Fruit fly (Drosophila melanogaster) whole organism, prepupa: ENCODE data around the gene CG34253.

Experiments used
- Blimp-1 ChIP-seq: fragments of 200-800 bp; sonication (Bioruptor generic); optimal IDR thresholded peaks from 3 replicates; lab custom pipeline; 2017; ENCODE audit warnings: missing biosample characterization, missing genetic modification characterization, mild to moderate bottlenecking, moderate library complexity, missing genetic modification reagents
- CG10631 ChIP-seq: fragments of 200-800 bp; sonication (Bioruptor generic); optimal IDR thresholded peaks from 2 replicates; lab custom pipeline; 2016; ENCODE audit warnings: missing biosample characterization, missing genetic modification characterization
- CG11294 ChIP-seq: fragments of 200-800 bp; sonication (Bioruptor generic); IDR thresholded peaks from 2 replicates; pipeline ENCODE4 v1.3.6; 2022; ENCODE audit warnings: missing biosample characterization, missing genetic modification characterization
- CG11762 ChIP-seq: fragments of 200-800 bp; sonication (Bioruptor generic); optimal IDR thresholded peaks from 3 replicates; lab custom pipeline; 2016; ENCODE audit warnings: missing biosample characterization, missing genetic modification characterization; ENCODE audit not compliant: insufficient read depth
- CG11902 ChIP-seq: fragments of 200-800 bp; sonication (Bioruptor generic); optimal IDR thresholded peaks from 3 replicates; lab custom pipeline; 2016; ENCODE audit warnings: missing biosample characterization, missing genetic modification characterization
- CG15336 ChIP-seq: fragments of 200-800 bp; sonication (Bioruptor generic); IDR thresholded peaks from 2 replicates; pipeline ENCODE4 v1.3.6; 2022; ENCODE audit warnings: missing biosample characterization, missing genetic modification characterization
- CG1621 ChIP-seq: fragments of 200-800 bp; sonication (Bioruptor generic); optimal IDR thresholded peaks from 3 replicates; lab custom pipeline; 2018; ENCODE audit warnings: missing biosample characterization, mild to moderate bottlenecking, missing genetic modification characterization
- CG3032 ChIP-seq: fragments of 200-800 bp; optimal IDR thresholded peaks from 2 replicates; lab custom pipeline; 2019; ENCODE audit warnings: missing biosample characterization, mild to moderate bottlenecking, missing genetic modification characterization, moderate library complexity
- CG31627 ChIP-seq: fragments of 200-800 bp; sonication (Bioruptor generic); optimal IDR thresholded peaks from 3 replicates; lab custom pipeline; 2016; ENCODE audit warnings: missing biosample characterization, missing genetic modification characterization
- CG32006 ChIP-seq: fragments of 200-800 bp; sonication (Bioruptor generic); optimal IDR thresholded peaks from 3 replicates; lab custom pipeline; 2017; ENCODE audit warnings: missing biosample characterization, mild to moderate bottlenecking, missing genetic modification characterization
- CG3919 ChIP-seq: fragments of 200-800 bp; sonication (Bioruptor generic); optimal IDR thresholded peaks from 3 replicates; lab custom pipeline; 2016; ENCODE audit warnings: missing biosample characterization, missing genetic modification characterization
- CG4318 ChIP-seq: fragments of 200-800 bp; sonication (Bioruptor generic); optimal IDR thresholded peaks from 3 replicates; lab custom pipeline; 2017; ENCODE audit warnings: missing biosample characterization, mild to moderate bottlenecking, missing genetic modification characterization
- CG6163 ChIP-seq: fragments of 200-800 bp; sonication (Bioruptor generic); IDR thresholded peaks from 3 replicates; pipeline ENCODE4 v1.3.6; 2022; ENCODE audit warnings: missing biosample characterization, missing genetic modification characterization
- CG6276 ChIP-seq: fragments of 200-800 bp; sonication (Bioruptor generic); optimal IDR thresholded peaks from 2 replicates; lab custom pipeline; 2017; ENCODE audit warnings: missing biosample characterization, mild to moderate bottlenecking, missing genetic modification characterization
- CG6792 ChIP-seq: fragments of 200-800 bp; sonication (Bioruptor generic); optimal IDR thresholded peaks from 3 replicates; lab custom pipeline; 2016; ENCODE audit warnings: missing biosample characterization, missing genetic modification characterization
- CG6808 ChIP-seq: fragments of 200-800 bp; sonication (Bioruptor generic); optimal IDR thresholded peaks from 3 replicates; lab custom pipeline; 2017; ENCODE audit warnings: missing biosample characterization, missing genetic modification characterization, mild to moderate bottlenecking, moderate library complexity, missing genetic modification reagents
- CG6854 ChIP-seq: fragments of 200-800 bp; sonication (Bioruptor generic); optimal IDR thresholded peaks from 2 replicates; lab custom pipeline; 2017; ENCODE audit warnings: missing biosample characterization, mild to moderate bottlenecking, missing genetic modification characterization
- CG8119 ChIP-seq: fragments of 200-800 bp; sonication (Bioruptor generic); IDR thresholded peaks from 3 replicates; pipeline ENCODE4 v1.3.6; 2022; ENCODE audit warnings: missing biosample characterization, missing genetic modification characterization
- CG8632 ChIP-seq: fragments of 200-800 bp; sonication (Bioruptor generic); optimal IDR thresholded peaks from 3 replicates; lab custom pipeline; 2016; ENCODE audit warnings: missing biosample characterization, missing genetic modification characterization
- Eip75B ChIP-seq: fragments of 200-800 bp; sonication (Bioruptor generic); optimal IDR thresholded peaks from 3 replicates; lab custom pipeline; 2016; ENCODE audit warnings: missing biosample characterization, missing genetic modification characterization
- Eip78C ChIP-seq: fragments of 200-800 bp; sonication (Bioruptor generic); peaks from one replicate; lab custom pipeline; 2016; ENCODE audit warnings: missing biosample characterization, missing genetic modification characterization
- Eip93F ChIP-seq: fragments of 200-800 bp; sonication (Bioruptor generic); optimal IDR thresholded peaks from 2 replicates; lab custom pipeline; 2016; ENCODE audit warnings: missing biosample characterization, mild to moderate bottlenecking, missing genetic modification characterization
- Ets21C ChIP-seq: fragments of 200-800 bp; sonication (Bioruptor generic); optimal IDR thresholded peaks from 3 replicates; lab custom pipeline; 2016; ENCODE audit warnings: missing biosample characterization, missing genetic modification characterization
- Gug ChIP-seq: fragments of 200-800 bp; sonication (Bioruptor generic); IDR thresholded peaks from 2 replicates; pipeline ENCODE4 v1.3.6; 2022; ENCODE audit warnings: missing biosample characterization, missing genetic modification characterization
- Hr38 ChIP-seq: sonication (Bioruptor generic); optimal IDR thresholded peaks from 2 replicates; lab custom pipeline; 2016; ENCODE audit warnings: missing biosample characterization, missing genetic modification characterization
- Hr4 ChIP-seq: fragments of 200-800 bp; sonication (Bioruptor generic); optimal IDR thresholded peaks from 3 replicates; lab custom pipeline; 2016; ENCODE audit warnings: missing biosample characterization, missing genetic modification characterization
- Lpt ChIP-seq: fragments of 200-800 bp; sonication (Bioruptor generic); optimal IDR thresholded peaks from 3 replicates; lab custom pipeline; 2016; ENCODE audit warnings: missing biosample characterization, missing genetic modification characterization
- Met ChIP-seq: fragments of 200-800 bp; sonication (Bioruptor generic); optimal IDR thresholded peaks from 3 replicates; lab custom pipeline; 2016; ENCODE audit warnings: missing biosample characterization, missing genetic modification characterization
- Smox ChIP-seq: fragments of 200-800 bp; sonication (Bioruptor generic); optimal IDR thresholded peaks from 3 replicates; lab custom pipeline; 2016; ENCODE audit warnings: missing biosample characterization, missing genetic modification characterization
- Sox102F ChIP-seq: fragments of 200-800 bp; sonication (Bioruptor generic); optimal IDR thresholded peaks from 2 replicates; lab custom pipeline; 2016; ENCODE audit warnings: missing biosample characterization, mild to moderate bottlenecking, missing genetic modification characterization
- Sox14 ChIP-seq: fragments of 200-800 bp; sonication (Bioruptor generic); optimal IDR thresholded peaks from 3 replicates; lab custom pipeline; 2016; ENCODE audit warnings: missing biosample characterization, missing genetic modification characterization
- acj6 ChIP-seq: fragments of 200-800 bp; sonication (Bioruptor generic); optimal IDR thresholded peaks from 3 replicates; lab custom pipeline; 2016; ENCODE audit warnings: missing biosample characterization, missing genetic modification characterization
- cyc ChIP-seq: fragments of 200-800 bp; sonication (Bioruptor generic); optimal IDR thresholded peaks from 3 replicates; lab custom pipeline; 2016; ENCODE audit warnings: missing biosample characterization, missing genetic modification characterization
- dsx ChIP-seq: fragments of 200-800 bp; optimal IDR thresholded peaks from 3 replicates; lab custom pipeline; 2019; ENCODE audit warnings: missing biosample characterization, mild to moderate bottlenecking, missing genetic modification characterization, moderate library complexity; ENCODE audit not compliant: poor library complexity, severe bottlenecking
- eg ChIP-seq: fragments of 200-800 bp; sonication (Bioruptor generic); IDR thresholded peaks from 3 replicates; pipeline ENCODE4 v1.3.6; 2022; ENCODE audit warnings: missing biosample characterization, missing genetic modification characterization
- esn ChIP-seq: fragments of 200-800 bp; sonication (Bioruptor generic); optimal IDR thresholded peaks from 2 replicates; lab custom pipeline; 2016; ENCODE audit warnings: missing biosample characterization, mild to moderate bottlenecking, missing genetic modification characterization, moderate library complexity
- fd59A ChIP-seq: fragments of 200-800 bp; sonication (Bioruptor generic); optimal IDR thresholded peaks from 2 replicates; lab custom pipeline; 2017; ENCODE audit warnings: missing biosample characterization, mild to moderate bottlenecking, missing genetic modification characterization, missing genetic modification reagents
- fkh ChIP-seq: fragments of 200-800 bp; sonication (Bioruptor generic); optimal IDR thresholded peaks from 3 replicates; lab custom pipeline; 2017; ENCODE audit warnings: missing biosample characterization, mild to moderate bottlenecking, missing genetic modification characterization, moderate library complexity
- lz ChIP-seq: fragments of 200-800 bp; sonication (Bioruptor generic); optimal IDR thresholded peaks from 3 replicates; lab custom pipeline; 2016; ENCODE audit warnings: missing biosample characterization, missing genetic modification characterization
- net ChIP-seq: fragments of 200-800 bp; sonication (Bioruptor generic); optimal IDR thresholded peaks from 3 replicates; lab custom pipeline; 2016; ENCODE audit warnings: missing biosample characterization, missing genetic modification characterization
- salr ChIP-seq, 2 experiments: fragments of 200-800 bp; sonication (Bioruptor generic); optimal IDR thresholded peaks; 3 replicates each; lab custom pipeline; 2016 to 2018; ENCODE audit warnings: missing biosample characterization in 2 of 2, missing genetic modification characterization in 2 of 2, mild to moderate bottlenecking in 1 of 2
- ss ChIP-seq, 2 experiments: fragments of 200-800 bp; sonication (Bioruptor generic); optimal IDR thresholded peaks; 2 replicates in 1 of 2; 3 replicates in 1 of 2; lab custom pipeline; 2017 to 2018; ENCODE audit warnings: mild to moderate bottlenecking in 2 of 2, missing biosample characterization in 2 of 2, missing genetic modification characterization in 2 of 2, moderate library complexity in 1 of 2
- svp ChIP-seq: fragments of 200-800 bp; sonication (Bioruptor generic); peaks from one replicate; lab custom pipeline; 2016; ENCODE audit warnings: missing biosample characterization, missing genetic modification characterization
- topi ChIP-seq: fragments of 200-800 bp; sonication (Bioruptor generic); optimal IDR thresholded peaks from 3 replicates; lab custom pipeline; 2016; ENCODE audit warnings: missing biosample characterization, missing genetic modification characterization
- vri ChIP-seq: fragments of 200-800 bp; sonication (Bioruptor generic); optimal IDR thresholded peaks from 3 replicates; lab custom pipeline; 2016; ENCODE audit warnings: missing biosample characterization, mild to moderate bottlenecking, missing genetic modification characterization

Gene CG34253

DNA sequence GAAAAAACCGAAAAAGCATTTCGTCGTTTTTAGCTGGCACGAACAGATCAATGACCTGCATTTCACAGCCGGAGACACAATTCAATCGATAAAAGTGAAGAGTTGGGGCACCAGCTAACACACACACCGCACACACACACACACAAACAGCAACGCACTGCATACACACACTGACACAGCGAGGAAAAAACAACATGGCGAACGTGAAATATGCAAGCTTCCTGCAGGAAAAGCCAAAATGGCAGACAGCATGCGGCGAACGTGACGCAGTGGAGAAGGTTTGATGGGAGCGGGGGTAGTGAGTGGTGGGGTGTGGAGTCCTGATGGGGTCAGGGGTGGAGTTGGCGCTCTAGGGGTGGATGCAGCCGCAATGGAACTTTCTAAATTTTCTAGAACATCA is 3.1 kb downstream of the CG34253 start:
- TF ChIP-seq topi (GFP tag; lab: Kevin White, UChicago) (no peak), fd59A (no peak), eg (GFP tag; lab: Robert Waterston, UW) (no peak), Eip78C (GFP tag; lab: Kevin White, UChicago) (no peak), net (GFP tag; lab: Kevin White, UChicago) (no peak), Sox102F (GFP tag; lab: Kevin White, UChicago) (no peak), ss (GFP tag; optimal IDR thresholded peaks at IDR 0.05; lab: Kevin White, UChicago) (peak; percentile 3 to 18), lz (GFP tag; lab: Kevin White, UChicago) (no peak), CG3032 (no peak)
- TF ChIP-seq, all 60 proteins: peak for 1

DNA sequence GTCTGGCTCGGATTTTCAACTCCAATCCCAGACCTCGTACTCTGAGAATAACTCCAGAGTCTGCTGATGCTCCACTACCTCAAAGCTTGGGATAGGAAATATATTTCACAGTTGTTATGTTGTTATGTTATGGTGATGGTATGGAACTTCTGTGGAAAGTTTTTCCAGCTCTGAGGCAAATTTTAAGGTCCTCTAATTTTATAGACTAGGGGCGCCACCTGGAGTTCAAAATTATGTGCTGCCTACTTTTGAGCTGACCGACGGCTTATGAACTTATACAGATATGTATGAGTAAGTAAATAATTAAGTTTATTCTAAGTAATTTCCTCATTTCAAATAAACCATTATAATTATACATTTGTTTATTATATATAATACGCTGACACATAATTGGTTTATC is 3.7 kb downstream of the CG34253 start:
- TF ChIP-seq Eip78C (GFP tag; lab: Kevin White, UChicago) (peak; percentile 57), fkh (GFP tag; lab: Kevin White, UChicago) (no peak), svp (GFP tag; lab: Kevin White, UChicago) (peak; percentile 73)

DNA sequence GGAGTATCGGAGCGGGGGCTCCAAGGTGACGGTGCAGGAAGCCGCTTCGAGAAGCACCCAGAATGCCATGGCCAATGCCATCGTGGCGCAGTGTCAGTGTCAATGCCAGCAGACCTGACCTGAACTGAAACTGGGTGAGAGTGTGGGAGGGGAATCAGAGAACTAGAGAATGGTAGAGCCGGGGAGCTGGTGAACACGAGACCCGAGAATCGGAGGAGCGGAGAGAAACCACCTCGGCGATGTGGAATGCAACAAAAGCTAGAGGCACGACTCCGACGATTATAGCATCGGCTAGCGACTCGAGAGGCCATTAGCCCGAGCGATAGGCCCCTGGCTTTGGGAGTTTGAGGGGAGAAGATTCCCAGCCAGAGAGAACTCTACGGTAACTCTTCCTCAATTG is 5.2 kb downstream of the CG34253 start:
- TF ChIP-seq Eip75B (GFP tag; lab: Kevin White, UChicago) (peak; percentile 19), ss (GFP tag; optimal IDR thresholded peaks at IDR 0.05; lab: Kevin White, UChicago) (peak in 1 of 2 experiments; percentile 40), CG8119 (GFP tag; lab: Robert Waterston, UW) (0 out of 3 replicates have a peak, but pooled peaks have one; percentile 15), Lpt (GFP tag; lab: Kevin White, UChicago) (peak; percentile 63), CG6163 (GFP tag; lab: Robert Waterston, UW) (peak; percentile 44; the same call in 1 of the 3 replicates), CG31627 (GFP tag; lab: Kevin White, UChicago) (no peak)

DNA sequence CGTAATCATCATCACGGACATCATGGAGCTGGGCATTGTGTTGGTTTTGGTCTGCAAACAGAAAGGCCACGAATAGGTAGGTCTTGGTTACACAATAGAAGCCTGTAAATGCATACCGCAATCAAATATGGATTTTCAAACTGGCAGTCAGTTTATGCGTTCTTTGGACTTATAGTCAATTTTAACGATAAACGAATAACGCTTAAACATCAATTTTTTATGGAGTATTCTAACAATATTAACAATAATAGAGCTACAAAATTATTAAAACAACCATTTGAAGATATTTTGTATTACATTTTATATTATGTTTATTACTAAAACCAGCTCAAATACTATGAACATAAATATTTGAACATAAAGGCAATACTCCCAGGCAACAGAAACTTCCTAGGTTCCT is 5.6 kb downstream of the CG34253 start:
- TF ChIP-seq cyc (GFP tag; lab: Kevin White, UChicago) (no peak), CG11902 (GFP tag; lab: Kevin White, UChicago) (no peak), vri (no peak), Ets21C (GFP tag; lab: Kevin White, UChicago) (no peak), Sox14 (GFP tag; lab: Kevin White, UChicago) (no peak), ss (GFP tag; optimal IDR thresholded peaks at IDR 0.05; lab: Kevin White, UChicago) (no peak), CG6854 (no peak), CG11294 (GFP tag; lab: Robert Waterston, UW) (no peak), Hr38 (GFP tag; lab: Kevin White, UChicago) (no peak), eg (GFP tag; lab: Robert Waterston, UW) (no peak), CG1621 (no peak), Sox102F (GFP tag; lab: Kevin White, UChicago) (no peak), CG8119 (GFP tag; lab: Robert Waterston, UW) (no peak), svp (GFP tag; lab: Kevin White, UChicago) (peak; percentile 11), Met (GFP tag; lab: Kevin White, UChicago) (no peak), salr (GFP tag; optimal IDR thresholded peaks at IDR 0.05; lab: Kevin White, UChicago) (peak in 1 of 2 experiments; percentile 53), CG6276 (GFP tag; lab: Kevin White, UChicago) (no peak), CG6808 (GFP tag; lab: Kevin White, UChicago) (peak; percentile 28), CG32006 (no peak), Smox (GFP tag; lab: Kevin White, UChicago) (no peak), acj6 (GFP tag; lab: Kevin White, UChicago) (peak; percentile 3), CG6792 (GFP tag; lab: Kevin White, UChicago) (no peak), Gug (no peak), fd59A (peak; percentile 11), Blimp-1 (GFP tag; lab: Kevin White, UChicago) (no peak), Hr4 (no peak), CG10631 (GFP tag; lab: Kevin White, UChicago) (peak; percentile 15), CG15336 (GFP tag; lab: Robert Waterston, UW) (no peak), CG6163 (GFP tag; lab: Robert Waterston, UW) (no peak), CG3919 (GFP tag; lab: Kevin White, UChicago) (peak; percentile 17), CG4318 (no peak), dsx (GFP tag; lab: Kevin White, UChicago) (no peak), CG31627 (GFP tag; lab: Kevin White, UChicago) (no peak), Eip93F (GFP tag; lab: Kevin White, UChicago) (no peak), CG11762 (GFP tag; lab: Kevin White, UChicago) (no peak), CG3032 (peak; percentile 2), esn (GFP tag; lab: Kevin White, UChicago) (no peak), CG8632 (GFP tag; lab: Kevin White, UChicago) (no peak)
